Fruit fly (Drosophila melanogaster): ENCODE measurements around the gene Myc.
A peak's percentile ranks its signal among the peaks of the same experiment; 100 is the strongest.

Myc gene

dm6 chrX:3382075-3382474 is 9.1 kb downstream of the Myc start (continued):
- TF ChIP-seq crol (GFP tag; IDR thresholded peaks at IDR 0.05) (peak; percentile 24; the same call in 1 of the 2 replicates), chinmo (GFP tag; IDR thresholded peaks at IDR 0.05; ENCODE audit: partially characterized antibody) (peak; percentile 76; the same call in 1 of the 4 replicates)

dm6 chrX:3382605-3383271 is 9.8 kb downstream of the Myc start:
- TF ChIP-seq nom (GFP tag; optimal IDR thresholded peaks at IDR 0.05) (peak; percentile 48), trem (tag; optimal IDR thresholded peaks at IDR 0.05) (no peak), CG2199 (GFP tag; IDR thresholded peaks at IDR 0.05) (no peak), Med (GFP tag) (peak; percentile 32), CG4854 (GFP tag; optimal IDR thresholded peaks at IDR 0.05) (no peak)

dm6 chrX:3383814-3384213 is 10.9 kb downstream of the Myc start:
- TF ChIP-seq pan (optimal IDR thresholded peaks at IDR 0.05) (no peak), pan (GFP tag; optimal IDR thresholded peaks at IDR 0.05 in 1 of 2, IDR thresholded peaks at IDR 0.05 in 1 of 2) (no peak), CrebB (tag; optimal IDR thresholded peaks at IDR 0.05) (no peak), CG1602 (GFP tag; optimal IDR thresholded peaks at IDR 0.05) (no peak), E2f1 (GFP tag; IDR thresholded peaks at IDR 0.05) (no peak), MTF-1 (GFP tag; optimal IDR thresholded peaks at IDR 0.05; ENCODE audit: borderline replicate concordance) (no peak), esg (GFP tag; conservative IDR thresholded peaks at IDR 0.05) (no peak), kah (GFP tag; optimal IDR thresholded peaks at IDR 0.05) (no peak), sna (GFP tag; IDR thresholded peaks at IDR 0.05; ENCODE audit: partially characterized antibody) (no peak), Med (GFP tag) (peak; percentile 21), CG7928 (GFP tag; optimal IDR thresholded peaks at IDR 0.05) (no peak), CG7987 (GFP tag; optimal IDR thresholded peaks at IDR 0.05) (no peak), Eip74EF (GFP tag; optimal IDR thresholded peaks at IDR 0.05) (peak in 1 of 2 experiments; percentile 39), Sin3A (optimal IDR thresholded peaks at IDR 0.05) (no peak), CG14441 (GFP tag; IDR thresholded peaks at IDR 0.05) (no peak), CG5245 (GFP tag; optimal IDR thresholded peaks at IDR 0.05) (no peak), CG31224 (GFP tag; IDR thresholded peaks at IDR 0.05) (no peak), CG18764 (GFP tag; optimal IDR thresholded peaks at IDR 0.05) (no peak), CG7556 (GFP tag; optimal IDR thresholded peaks at IDR 0.05) (no peak), crol (GFP tag; IDR thresholded peaks at IDR 0.05) (peak; percentile 84), CG13894 (tag; optimal IDR thresholded peaks at IDR 0.05) (peak; percentile 70), NfI (GFP tag; optimal IDR thresholded peaks at IDR 0.05) (no peak), Neu2 (GFP tag; optimal IDR thresholded peaks at IDR 0.05; ENCODE audit: borderline replicate concordance) (no peak), CG2116 (GFP tag; optimal IDR thresholded peaks at IDR 0.05) (no peak), Nf-YB (GFP tag; optimal IDR thresholded peaks at IDR 0.05) (no peak), CG3163 (GFP tag; optimal IDR thresholded peaks at IDR 0.05) (no peak), CG6791 (GFP tag; IDR thresholded peaks at IDR 0.05; ENCODE audit: partially characterized antibody) (no peak), CG10321 (GFP tag; IDR thresholded peaks at IDR 0.05) (no peak), sisA (GFP tag; IDR thresholded peaks at IDR 0.05) (no peak), nom (GFP tag; optimal IDR thresholded peaks at IDR 0.05) (peak; percentile 23), Elba2 (GFP tag; optimal IDR thresholded peaks at IDR 0.05) (no peak), Rfx (GFP tag; IDR thresholded peaks at IDR 0.05) (peak; percentile 29; the same call in 1 of the 2 replicates), GATAe (GFP tag; conservative IDR thresholded peaks at IDR 0.05) (no peak), sim (GFP tag; IDR thresholded peaks at IDR 0.05) (no peak), CG10462 (GFP tag; optimal IDR thresholded peaks at IDR 0.05) (no peak), CG9727 (GFP tag; optimal IDR thresholded peaks at IDR 0.05) (peak; percentile 29), gfzf (GFP tag; optimal IDR thresholded peaks at IDR 0.05) (no peak), CG7786 (GFP tag; optimal IDR thresholded peaks at IDR 0.05) (no peak)
